Worm (Caenorhabditis elegans): ENCODE results near the gene Y6E2A.10.

Gene Y6E2A.10

ce11 chrV:15730459-15730858, at the start of gene Y6E2A.10:
Y6E2A.10 (minus strand) TSS chrV:15730559.
- no peak for TF ChIP-seq elt-3 (tag; optimal IDR thresholded peaks at IDR 0.05)
- no peak for TF ChIP-seq sea-2 (GFP tag; optimal IDR thresholded peaks at IDR 0.05)
- TF ChIP-seq fkh-10 (GFP tag; optimal IDR thresholded peaks at IDR 0.05), result no peak
- TF ChIP-seq snpc-4 (tag; optimal IDR thresholded peaks at IDR 0.05), result no peak
- TF ChIP-seq mml-1 (tag; optimal IDR thresholded peaks at IDR 0.05), result no peak
- TF ChIP-seq nfya-1 (tag; optimal IDR thresholded peaks at IDR 0.05; ENCODE audit: insufficient read depth), result no peak
- TF ChIP-seq daf-12 (tag; optimal IDR thresholded peaks at IDR 0.05), result no peak
- no peak for TF ChIP-seq fkh-2 (tag; optimal IDR thresholded peaks at IDR 0.05)
- TF ChIP-seq ceh-9 (tag; optimal IDR thresholded peaks at IDR 0.05), result no peak
- no peak for TF ChIP-seq unc-39 (tag; optimal IDR thresholded peaks at IDR 0.05)
- TF ChIP-seq nhr-23 (tag; optimal IDR thresholded peaks at IDR 0.05), result no peak
- TF ChIP-seq elt-2 (tag; optimal IDR thresholded peaks at IDR 0.05), result no peak
- TF ChIP-seq ceh-16 (tag; optimal IDR thresholded peaks at IDR 0.05), result no peak
- no peak for TF ChIP-seq egl-27 (tag; optimal IDR thresholded peaks at IDR 0.05)

ce11 chrV:15779128-15779729, 48.9 kb upstream of the Y6E2A.10 start, which contains the start of the genes nhr-285 and irld-52:
nhr-285 (minus strand) TSS chrV:15779228.
irld-52 (plus strand) TSS chrV:15779679.
- no peak for TF ChIP-seq ceh-16 (tag; optimal IDR thresholded peaks at IDR 0.05)
- TF ChIP-seq nhr-67 (tag; optimal IDR thresholded peaks at IDR 0.05), result no peak
- TF ChIP-seq elt-1 (tag; optimal IDR thresholded peaks at IDR 0.05), result no peak
- TF ChIP-seq ceh-82 (tag; optimal IDR thresholded peaks at IDR 0.05), result no peak
- TF ChIP-seq tbx-2 (tag; optimal IDR thresholded peaks at IDR 0.05), result no peak
- no peak for TF ChIP-seq ztf-4 (tag; optimal IDR thresholded peaks at IDR 0.05)
- TF ChIP-seq elt-2 (tag; optimal IDR thresholded peaks at IDR 0.05), result no peak
- TF ChIP-seq lin-15B (tag; optimal IDR thresholded peaks at IDR 0.05), result no peak
- no peak for TF ChIP-seq egl-27 (tag; optimal IDR thresholded peaks at IDR 0.05)
- TF ChIP-seq ama-1 (optimal IDR thresholded peaks at IDR 0.05), result no peak
- TF ChIP-seq sea-2 (GFP tag; optimal IDR thresholded peaks at IDR 0.05), result no peak
- no peak for TF ChIP-seq nhr-11 (tag; optimal IDR thresholded peaks at IDR 0.05)
- no peak for TF ChIP-seq unc-39 (tag; optimal IDR thresholded peaks at IDR 0.05)
- TF ChIP-seq snpc-4 (tag; optimal IDR thresholded peaks at IDR 0.05), result no peak
- no peak for TF ChIP-seq ceh-28 (tag; optimal IDR thresholded peaks at IDR 0.05)
- TF ChIP-seq pqm-1 (tag; optimal IDR thresholded peaks at IDR 0.05), result no peak
- TF ChIP-seq jun-1 (tag; optimal IDR thresholded peaks at IDR 0.05), result no peak
- TF ChIP-seq ztf-11 (tag; optimal IDR thresholded peaks at IDR 0.05), result no peak
- no peak for TF ChIP-seq nhr-77 (tag; optimal IDR thresholded peaks at IDR 0.05)
- no peak for TF ChIP-seq nhr-43 (tag; optimal IDR thresholded peaks at IDR 0.05; ENCODE audit: poor library complexity, severe bottlenecking)

- TF ChIP-seq daf-12 (tag; optimal IDR thresholded peaks at IDR 0.05) (no peak), elt-3 (tag; optimal IDR thresholded peaks at IDR 0.05) (no peak), sea-2 (GFP tag; optimal IDR thresholded peaks at IDR 0.05) (no peak), tbx-2 (tag; optimal IDR thresholded peaks at IDR 0.05) (no peak), ceh-16 (tag; optimal IDR thresholded peaks at IDR 0.05) (no peak), ceh-28 (tag; optimal IDR thresholded peaks at IDR 0.05) (no peak), skn-1 (tag; optimal IDR thresholded peaks at IDR 0.05) (no peak), ceh-9 (tag; optimal IDR thresholded peaks at IDR 0.05) (no peak), nhr-23 (tag; optimal IDR thresholded peaks at IDR 0.05) (no peak), nhr-11 (tag; optimal IDR thresholded peaks at IDR 0.05) (no peak)
Measured at ce11 chrV:15776651-15777050, 46.3 kb upstream of the Y6E2A.10 start, which contains the start of gene nhr-283. nhr-283 (minus strand) TSS chrV:15776751.

- TF ChIP-seq lin-39 (tag; optimal IDR thresholded peaks at IDR 0.05) (no peak), lsy-12 (tag; optimal IDR thresholded peaks at IDR 0.05) (no peak), elt-2 (tag; optimal IDR thresholded peaks at IDR 0.05) (no peak), nhr-237 (tag; optimal IDR thresholded peaks at IDR 0.05) (no peak), jun-1 (tag; optimal IDR thresholded peaks at IDR 0.05) (no peak), nhr-43 (tag; optimal IDR thresholded peaks at IDR 0.05; ENCODE audit: poor library complexity, severe bottlenecking) (no peak), mml-1 (tag; optimal IDR thresholded peaks at IDR 0.05) (no peak), nhr-28 (tag; optimal IDR thresholded peaks at IDR 0.05) (no peak), fkh-10 (GFP tag; optimal IDR thresholded peaks at IDR 0.05) (no peak), fos-1 (tag; optimal IDR thresholded peaks at IDR 0.05) (no peak), fkh-2 (tag; optimal IDR thresholded peaks at IDR 0.05) (no peak), hmg-11 (tag; optimal IDR thresholded peaks at IDR 0.05) (no peak), ceh-9 (tag; optimal IDR thresholded peaks at IDR 0.05) (no peak), egl-27 (tag; optimal IDR thresholded peaks at IDR 0.05) (no peak), snpc-4 (tag; optimal IDR thresholded peaks at IDR 0.05) (no peak), ztf-11 (tag; optimal IDR thresholded peaks at IDR 0.05) (no peak), R02D3.7 (tag; optimal IDR thresholded peaks at IDR 0.05) (no peak)
Measured at ce11 chrV:15773941-15774340, 43.6 kb upstream of the Y6E2A.10 start.

All from whole organism, L3 larva.